Worm (Caenorhabditis elegans) whole organism, late embryonic: ENCODE data around the gene erh-1.

Experiments
- Y22D7AL.16 ChIP-seq: sonication (generic microtip); optimal IDR thresholded peaks from 2 replicates; lab custom pipeline; 2016; ENCODE audit warnings: missing genetic modification characterization, missing compliant biosample characterization
- ama-1 ChIP-seq: fragments of 150-350 bp; optimal IDR thresholded peaks from 2 replicates; lab custom pipeline; 2014
- ceh-19 ChIP-seq: fragments of 200-800 bp; sonication (Bioruptor generic); optimal IDR thresholded peaks from 2 replicates; lab custom pipeline; 2018; ENCODE audit warnings: mild to moderate bottlenecking, missing genetic modification characterization, missing compliant biosample characterization
- ceh-34 ChIP-seq: sonication (generic microtip); optimal IDR thresholded peaks from 2 replicates; lab custom pipeline; 2016; ENCODE audit warnings: mild to moderate bottlenecking, missing genetic modification characterization, missing compliant biosample characterization
- ets-4 ChIP-seq: sonication (generic microtip); optimal IDR thresholded peaks from 2 replicates; lab custom pipeline; 2016; ENCODE audit warnings: missing genetic modification characterization, missing compliant biosample characterization
- eyg-1 ChIP-seq: sonication (generic microtip); optimal IDR thresholded peaks from 2 replicates; lab custom pipeline; 2016; ENCODE audit warnings: missing genotype, missing genetic modification characterization, missing compliant biosample characterization
- lin-11 ChIP-seq: fragments of 200-800 bp; sonication (Bioruptor generic); optimal IDR thresholded peaks from 2 replicates; lab custom pipeline; 2018; ENCODE audit warnings: mild to moderate bottlenecking, missing genetic modification characterization, missing compliant biosample characterization
- nfya-1 ChIP-seq: sonication (generic microtip); optimal IDR thresholded peaks from 2 replicates; lab custom pipeline; 2017; ENCODE audit warnings: missing genetic modification characterization, mild to moderate bottlenecking, missing compliant biosample characterization, antibody characterized with exemption, moderate library complexity
- npax-4 ChIP-seq: sonication (generic microtip); optimal IDR thresholded peaks from 2 replicates; lab custom pipeline; 2016; ENCODE audit warnings: missing genetic modification characterization, missing compliant biosample characterization
- odd-2 ChIP-seq: sonication (generic microtip); optimal IDR thresholded peaks from 2 replicates; lab custom pipeline; 2017; ENCODE audit warnings: antibody characterized with exemption, mild to moderate bottlenecking, missing genetic modification characterization, missing compliant biosample characterization
- pha-4 ChIP-seq: fragments of 150-350 bp; optimal IDR thresholded peaks from 2 replicates; lab custom pipeline; 2018; ENCODE audit warnings: missing biosample characterization, missing genetic modification reagents, missing genetic modification characterization
- pqm-1 ChIP-seq: sonication (generic microtip); optimal IDR thresholded peaks from 2 replicates; lab custom pipeline; 2016; ENCODE audit warnings: missing genetic modification characterization, missing compliant biosample characterization
- tbx-2 ChIP-seq: sonication (generic microtip); optimal IDR thresholded peaks from 2 replicates; lab custom pipeline; 2016; ENCODE audit warnings: missing genetic modification characterization, missing compliant biosample characterization
- tbx-7 ChIP-seq: sonication (generic microtip); optimal IDR thresholded peaks from 2 replicates; lab custom pipeline; 2016; ENCODE audit warnings: missing genotype, missing genetic modification characterization, missing compliant biosample characterization

DNA sequence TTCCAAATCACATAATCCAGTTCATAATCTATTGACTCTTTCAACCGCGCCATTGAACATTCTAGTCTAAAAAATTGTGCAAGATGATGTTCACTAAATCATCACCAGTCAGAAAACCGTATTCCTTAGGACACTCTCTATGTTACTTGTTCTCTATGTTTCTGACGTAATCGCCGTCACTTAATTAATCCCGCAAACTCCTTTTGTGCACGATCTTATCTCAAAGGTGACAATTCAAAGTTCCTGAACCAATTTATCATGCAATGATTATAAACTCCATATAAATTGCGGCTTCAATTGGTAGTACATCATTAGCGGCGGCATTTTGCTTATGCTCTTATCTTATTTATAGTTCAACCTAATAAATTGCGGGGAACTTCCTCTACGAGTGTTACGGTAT is 16.1 kb downstream of the erh-1 start:
- no peak for TF ChIP-seq ets-4 (tag; lab: Kevin White, UChicago)
- no peak for TF ChIP-seq pqm-1 (tag; lab: Kevin White, UChicago)
- no peak for TF ChIP-seq ceh-34 (tag; lab: Kevin White, UChicago)
- TF ChIP-seq ceh-19 (GFP tag; lab: Kevin White, UChicago) = no peak
- no peak for TF ChIP-seq tbx-7 (tag; lab: Kevin White, UChicago)
- TF ChIP-seq nfya-1 (tag; lab: Kevin White, UChicago) = no peak
- TF ChIP-seq odd-2 = no peak
- TF ChIP-seq ama-1 = no peak
- no peak for TF ChIP-seq lin-11 (tag; lab: Kevin White, UChicago)
- TF ChIP-seq pha-4 = no peak
- no peak for TF ChIP-seq npax-4
- no peak for TF ChIP-seq tbx-2 (tag; lab: Kevin White, UChicago)
- no peak for TF ChIP-seq eyg-1
- no peak for TF ChIP-seq Y22D7AL.16 (tag; lab: Kevin White, UChicago)
